Fruit fly (Drosophila melanogaster): ENCODE results near the gene Mettl3.
A peak's percentile ranks its signal among the peaks of the same experiment; 100 is the strongest.

Mettl3 gene

dm6 chr3R:24031825-24032523 lies at the start of gene Mettl3, which contains the start of gene KrT95D (continued):
- no peak for TF ChIP-seq peb (GFP tag; IDR thresholded peaks at IDR 0.05)
- no peak for TF ChIP-seq run (tag; optimal IDR thresholded peaks at IDR 0.05)
- no peak for TF ChIP-seq bbx (GFP tag; IDR thresholded peaks at IDR 0.05; ENCODE audit: partially characterized antibody)
- TF ChIP-seq kni (GFP tag; optimal IDR thresholded peaks at IDR 0.05), result peak; percentile 11
- no peak for TF ChIP-seq cas (GFP tag; IDR thresholded peaks at IDR 0.05)
- TF ChIP-seq bab2 (GFP tag; optimal IDR thresholded peaks at IDR 0.05), result no peak
- peak; percentile 0 for TF ChIP-seq zen (tag; optimal IDR thresholded peaks at IDR 0.05)
- no peak for TF ChIP-seq CG9817 (tag; optimal IDR thresholded peaks at IDR 0.05)
- TF ChIP-seq CkIIα-i1 (GFP tag; IDR thresholded peaks at IDR 0.05), result no peak
- TF ChIP-seq CG12942 (GFP tag; optimal IDR thresholded peaks at IDR 0.05), result no peak
- TF ChIP-seq D19B (GFP tag; optimal IDR thresholded peaks at IDR 0.05), result no peak
- TF ChIP-seq CG8944 (GFP tag; optimal IDR thresholded peaks at IDR 0.05), result no peak
- no peak for TF ChIP-seq rib (GFP tag; IDR thresholded peaks at IDR 0.05)
- TF ChIP-seq HmgZ (tag; optimal IDR thresholded peaks at IDR 0.05), result peak; percentile 35
- no peak for TF ChIP-seq psq (GFP tag; optimal IDR thresholded peaks at IDR 0.05)
- TF ChIP-seq GATAe (GFP tag; conservative IDR thresholded peaks at IDR 0.05), result no peak
- no peak for TF ChIP-seq CG8478 (optimal IDR thresholded peaks at IDR 0.05)
- TF ChIP-seq zen2 (GFP tag; IDR thresholded peaks at IDR 0.05; ENCODE audit: partially characterized antibody), result no peak
- no peak for TF ChIP-seq CG13424 (tag; optimal IDR thresholded peaks at IDR 0.05)
- TF ChIP-seq trh (GFP tag; optimal IDR thresholded peaks at IDR 0.05), result no peak
- no peak for TF ChIP-seq CG7357 (GFP tag; IDR thresholded peaks at IDR 0.05)
- no peak for TF ChIP-seq CG4282 (GFP tag; optimal IDR thresholded peaks at IDR 0.05)
- TF ChIP-seq pzg (GFP tag; optimal IDR thresholded peaks at IDR 0.05), result peak; percentile 80
- no peak for TF ChIP-seq corto (GFP tag; optimal IDR thresholded peaks at IDR 0.05)
- TF ChIP-seq HLHmδ (GFP tag; optimal IDR thresholded peaks at IDR 0.05), result no peak
- no peak for TF ChIP-seq Nf-YA (GFP tag; IDR thresholded peaks at IDR 0.05)
- no peak for TF ChIP-seq Ravus (GFP tag; IDR thresholded peaks at IDR 0.05)
- no peak for TF ChIP-seq CG7556 (GFP tag; optimal IDR thresholded peaks at IDR 0.05)
- TF ChIP-seq D19A (tag; optimal IDR thresholded peaks at IDR 0.05), result no peak
- no peak for TF ChIP-seq CG11398 (GFP tag; optimal IDR thresholded peaks at IDR 0.05)
- no peak for TF ChIP-seq CG5245 (GFP tag; optimal IDR thresholded peaks at IDR 0.05)
- no peak for TF ChIP-seq bigmax (GFP tag; optimal IDR thresholded peaks at IDR 0.05)
- no peak for TF ChIP-seq CG15479 (GFP tag; optimal IDR thresholded peaks at IDR 0.05)
- no peak for TF ChIP-seq mld (GFP tag; IDR thresholded peaks at IDR 0.05; ENCODE audit: partially characterized antibody)
- TF ChIP-seq seq (GFP tag; IDR thresholded peaks at IDR 0.05), result no peak
- no peak for TF ChIP-seq CG7271 (tag; optimal IDR thresholded peaks at IDR 0.05)
- no peak for TF ChIP-seq fd96Cb (tag; optimal IDR thresholded peaks at IDR 0.05)
- peak; percentile 77 for TF ChIP-seq Ets97D (GFP tag; optimal IDR thresholded peaks at IDR 0.05)
- TF ChIP-seq Sin3A (optimal IDR thresholded peaks at IDR 0.05), result peak; percentile 81
- no peak for TF ChIP-seq CG15011 (GFP tag; optimal IDR thresholded peaks at IDR 0.05)
- no peak for TF ChIP-seq CG6654 (GFP tag; optimal IDR thresholded peaks at IDR 0.05)
- no peak for TF ChIP-seq CG11085 (GFP tag; IDR thresholded peaks at IDR 0.05)
- TF ChIP-seq CG30431 (GFP tag; optimal IDR thresholded peaks at IDR 0.05), result no peak
- TF ChIP-seq Rx (GFP tag; IDR thresholded peaks at IDR 0.05), result no peak
- no peak for TF ChIP-seq Opbp (GFP tag; IDR thresholded peaks at IDR 0.05; ENCODE audit: partially characterized antibody)
- no peak for TF ChIP-seq CG4820 (GFP tag; optimal IDR thresholded peaks at IDR 0.05)
- TF ChIP-seq otp (GFP tag; IDR thresholded peaks at IDR 0.05), result no peak
- no peak for TF ChIP-seq CG7372 (GFP tag; IDR thresholded peaks at IDR 0.05)
- TF ChIP-seq tgo (GFP tag; IDR thresholded peaks at IDR 0.05), result no peak
- TF ChIP-seq CG9727 (GFP tag; optimal IDR thresholded peaks at IDR 0.05), result no peak
- TF ChIP-seq fd64A (GFP tag; optimal IDR thresholded peaks at IDR 0.05), result no peak
- TF ChIP-seq CG1832 (GFP tag; optimal IDR thresholded peaks at IDR 0.05), result no peak

Measured in whole organism, embryonic.